Worm (Caenorhabditis elegans): ENCODE data around the gene ketn-1.

ce11 chrV:2739607-2740006 lies 68.1 kb downstream of the ketn-1 start:
- TF ChIP-seq skn-1 (tag; optimal IDR thresholded peaks at IDR 0.05): no peak
- no peak for TF ChIP-seq ztf-4 (tag; optimal IDR thresholded peaks at IDR 0.05)
- no peak for TF ChIP-seq mdl-1 (tag; optimal IDR thresholded peaks at IDR 0.05)
- TF ChIP-seq R02D3.7 (tag; optimal IDR thresholded peaks at IDR 0.05): no peak
- no peak for TF ChIP-seq pqm-1 (tag; optimal IDR thresholded peaks at IDR 0.05)
- no peak for TF ChIP-seq zag-1 (tag; optimal IDR thresholded peaks at IDR 0.05)
